Worm (Caenorhabditis elegans) whole organism, midembryonic: ENCODE results near the gene K01B6.4.

Experiments used
- T22C8.4 ChIP-seq: fragments of 200-800 bp; sonication (Bioruptor generic); IDR thresholded peaks from 2 replicates; pipeline ENCODE4 v1.3.6; 2022; ENCODE audit warnings: missing genetic modification characterization, missing compliant biosample characterization
- ztf-23 ChIP-seq: fragments of 200-800 bp; sonication (Bioruptor generic); IDR thresholded peaks from 2 replicates; pipeline ENCODE4 v1.3.6; 2022; ENCODE audit warnings: missing genetic modification reagents, missing genetic modification characterization, missing compliant biosample characterization

DNA sequence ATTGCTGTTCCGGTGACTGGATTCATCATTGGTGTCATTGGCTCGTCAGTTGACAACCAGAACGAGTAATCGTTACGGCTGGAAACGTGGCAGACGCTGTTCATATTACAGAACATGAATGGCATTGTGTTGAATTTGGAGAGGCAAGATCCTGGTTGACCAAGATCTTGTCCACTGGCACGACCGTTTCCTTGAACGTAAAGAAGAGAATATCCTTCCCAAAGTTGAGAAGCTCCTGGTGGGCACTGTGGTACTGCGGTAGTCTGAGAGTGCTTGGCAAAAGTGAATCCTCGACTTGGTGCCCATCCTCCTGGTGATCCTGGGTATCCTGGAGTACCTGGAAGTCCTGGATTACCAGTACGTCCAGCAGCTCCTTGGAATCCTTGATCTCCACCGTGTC is 40.7 kb upstream of the K01B6.4 start:
- TF ChIP-seq T22C8.4 (GFP tag; lab: Robert Waterston, UW), result no peak
- TF ChIP-seq ztf-23 (GFP tag; lab: Robert Waterston, UW), result no peak
